Worm (Caenorhabditis elegans) whole organism, L4 larva: ENCODE measurements around the gene C34C12.9.

Experiments used
- F49E8.2 ChIP-seq: sonication (generic microtip); optimal IDR thresholded peaks from 2 replicates; lab custom pipeline; 2016; ENCODE audit warnings: missing compliant biosample characterization, mild to moderate bottlenecking, missing genetic modification characterization, borderline replicate concordance
- ZK337.2 ChIP-seq: fragments of 200-800 bp; sonication (Bioruptor generic); IDR thresholded peaks from 2 replicates; pipeline ENCODE4 v1.3.6; 2022; ENCODE audit warnings: missing genetic modification reagents, missing genetic modification characterization, missing compliant biosample characterization
- ama-1 ChIP-seq: fragments of 150-350 bp; optimal IDR thresholded peaks from 2 replicates; lab custom pipeline; 2014; ENCODE audit warnings: inconsistent platforms, mixed read lengths
- daf-12 ChIP-seq: fragments of 150-350 bp; optimal IDR thresholded peaks from 2 replicates; lab custom pipeline; 2014; ENCODE audit warnings: missing biosample characterization, missing genetic modification reagents, missing genetic modification characterization
- fkh-10 ChIP-seq: fragments of 150-350 bp; optimal IDR thresholded peaks from 2 replicates; lab custom pipeline; 2014; ENCODE audit warnings: missing biosample characterization, missing genetic modification reagents, missing genetic modification characterization
- jun-1 ChIP-seq: fragments of 150-350 bp; optimal IDR thresholded peaks from 2 replicates; lab custom pipeline; 2014; ENCODE audit warnings: missing biosample characterization, missing genetic modification reagents, missing genetic modification characterization
- lin-13 ChIP-seq: fragments of 150-350 bp; optimal IDR thresholded peaks from 2 replicates; lab custom pipeline; 2014; ENCODE audit warnings: missing biosample characterization, missing genetic modification reagents, missing genetic modification characterization
- nhr-237 ChIP-seq: sonication (generic microtip); optimal IDR thresholded peaks from 2 replicates; lab custom pipeline; 2017; ENCODE audit warnings: missing biosample characterization, missing genetic modification characterization
- pha-4 ChIP-seq, 2 experiments: fragments of 150-350 bp in 1 of 2; fragments of 200-800 bp in 1 of 2; sonication (Bioruptor generic) in 1 of 2; IDR thresholded peaks in 1 of 2; optimal IDR thresholded peaks in 1 of 2; 2 replicates each; pipeline versions ENCODE4 v1.3.6 to Lab custom; 2014 to 2022; ENCODE audit warnings: missing genetic modification characterization in 2 of 2, missing genetic modification reagents in 2 of 2, missing biosample characterization in 1 of 2, missing compliant biosample characterization in 1 of 2
- snpc-4 ChIP-seq: fragments of 150-350 bp; optimal IDR thresholded peaks from 2 replicates; lab custom pipeline; 2014; ENCODE audit warnings: missing biosample characterization, missing genetic modification characterization
- unc-39 ChIP-seq: sonication (generic microtip); optimal IDR thresholded peaks from 2 replicates; lab custom pipeline; 2017; ENCODE audit warnings: missing biosample characterization, missing genetic modification characterization
- unc-62 ChIP-seq, 3 experiments: fragments of 150-350 bp in 1 of 3; sonication (generic microtip); optimal IDR thresholded peaks in 2 of 3; peaks in 1 of 3; 1 replicate in 1 of 3; 2 replicates in 2 of 3; lab custom pipeline; 2014 to 2017; ENCODE audit warnings: missing biosample characterization in 3 of 3, missing genetic modification characterization in 3 of 3, missing genetic modification reagents in 3 of 3, missing genotype in 1 of 3
- ztf-11 ChIP-seq: fragments of 150-350 bp; optimal IDR thresholded peaks from 2 replicates; lab custom pipeline; 2014; ENCODE audit warnings: missing biosample characterization, missing genetic modification characterization
- ztf-7 ChIP-seq: fragments of 150-350 bp; optimal IDR thresholded peaks from 2 replicates; lab custom pipeline; 2014; ENCODE audit warnings: missing biosample characterization, missing genetic modification characterization

- TF ChIP-seq ztf-7 (tag; lab: Kevin White, UChicago) (no peak), pha-4 (GFP tag; IDR thresholded peaks at IDR 0.05; lab: Robert Waterston, UW) (no peak), pha-4 (tag; optimal IDR thresholded peaks at IDR 0.05; lab: Kevin White, UChicago) (no peak), ZK337.2 (no peak), ama-1 (lab: Kevin White, UChicago) (no peak), daf-12 (tag; lab: Kevin White, UChicago) (no peak), F49E8.2 (tag; lab: Kevin White, UChicago) (no peak), jun-1 (tag; lab: Kevin White, UChicago) (no peak), ztf-11 (tag; lab: Kevin White, UChicago) (no peak), nhr-237 (no peak), snpc-4 (tag; lab: Kevin White, UChicago) (no peak), lin-13 (GFP tag; lab: Kevin White, UChicago) (no peak), unc-39 (tag; lab: Kevin White, UChicago) (no peak), fkh-10 (GFP tag; lab: Kevin White, UChicago) (no peak), unc-62 (GFP tag; optimal IDR thresholded peaks at IDR 0.05 in 1 of 2; lab: Kevin White, UChicago) (peak in 1 of 2 experiments; percentile 95), unc-62 (tag; optimal IDR thresholded peaks at IDR 0.05; lab: Kevin White, UChicago) (no peak)
Observed at ce11 chrIII:3428574-3428973, 46.7 kb downstream of the C34C12.9 start.
